Worm (Caenorhabditis elegans) whole organism, midembryonic: ENCODE results near the gene F11G11.15.

Source experiments
- flt-1 ChIP-seq: fragments of 200-800 bp; sonication (Bioruptor generic); IDR thresholded peaks from 2 replicates; pipeline ENCODE4 v1.3.6; 2022; ENCODE audit warnings: missing genetic modification characterization, missing compliant biosample characterization
- klf-2 ChIP-seq: fragments of 200-800 bp; sonication (Bioruptor generic); conservative IDR thresholded peaks from 2 replicates; pipeline ENCODE4 v1.3.6; 2022; ENCODE audit warnings: missing genetic modification reagents, missing genetic modification characterization, missing compliant biosample characterization

ce11 chrII:4908160-4908559, 33.5 kb downstream of the F11G11.15 start:
- no peak for TF ChIP-seq klf-2 (GFP tag; lab: Robert Waterston, UW)
- no peak for TF ChIP-seq flt-1 (GFP tag; lab: Robert Waterston, UW)
